Worm (Caenorhabditis elegans) whole organism, midembryonic: Measurements from ENCODE around the gene ZK1240.2.

Experiments used
- T22C8.4 ChIP-seq: fragments of 200-800 bp; sonication (Bioruptor generic); IDR thresholded peaks from 2 replicates; pipeline ENCODE4 v1.3.6; 2022; ENCODE audit warnings: missing genetic modification characterization, missing compliant biosample characterization
- cog-1 ChIP-seq: sonication (generic microtip); optimal IDR thresholded peaks from 2 replicates; lab custom pipeline; 2016; ENCODE audit warnings: missing genetic modification characterization, missing compliant biosample characterization
- flt-1 ChIP-seq: fragments of 200-800 bp; sonication (Bioruptor generic); IDR thresholded peaks from 2 replicates; pipeline ENCODE4 v1.3.6; 2022; ENCODE audit warnings: missing genetic modification characterization, missing compliant biosample characterization
- klf-2 ChIP-seq: fragments of 200-800 bp; sonication (Bioruptor generic); conservative IDR thresholded peaks from 2 replicates; pipeline ENCODE4 v1.3.6; 2022; ENCODE audit warnings: missing genetic modification reagents, missing genetic modification characterization, missing compliant biosample characterization
- med-1 ChIP-seq: sonication (generic microtip); optimal IDR thresholded peaks from 2 replicates; lab custom pipeline; 2017; ENCODE audit warnings: missing genetic modification characterization, mild to moderate bottlenecking, missing compliant biosample characterization, antibody characterized with exemption, missing genetic modification reagents; ENCODE audit not compliant: insufficient read depth
- ref-1 ChIP-seq: fragments of 200-800 bp; sonication (Bioruptor generic); conservative IDR thresholded peaks from 2 replicates; pipeline ENCODE4 v1.3.6; 2022; ENCODE audit warnings: missing genetic modification reagents, missing genetic modification characterization, missing compliant biosample characterization
- tab-1 ChIP-seq: fragments of 200-800 bp; sonication (Bioruptor generic); IDR thresholded peaks from 2 replicates; pipeline ENCODE4 v1.3.6; 2022; ENCODE audit warnings: missing genetic modification characterization, missing compliant biosample characterization
- ztf-23 ChIP-seq: fragments of 200-800 bp; sonication (Bioruptor generic); IDR thresholded peaks from 2 replicates; pipeline ENCODE4 v1.3.6; 2022; ENCODE audit warnings: missing genetic modification reagents, missing genetic modification characterization, missing compliant biosample characterization
- ztf-29 ChIP-seq: fragments of 200-800 bp; sonication (Bioruptor generic); IDR thresholded peaks from 2 replicates; pipeline ENCODE4 v1.3.6; 2022; ENCODE audit warnings: missing genetic modification reagents, missing genetic modification characterization, missing compliant biosample characterization

ZK1240.2 gene

DNA sequence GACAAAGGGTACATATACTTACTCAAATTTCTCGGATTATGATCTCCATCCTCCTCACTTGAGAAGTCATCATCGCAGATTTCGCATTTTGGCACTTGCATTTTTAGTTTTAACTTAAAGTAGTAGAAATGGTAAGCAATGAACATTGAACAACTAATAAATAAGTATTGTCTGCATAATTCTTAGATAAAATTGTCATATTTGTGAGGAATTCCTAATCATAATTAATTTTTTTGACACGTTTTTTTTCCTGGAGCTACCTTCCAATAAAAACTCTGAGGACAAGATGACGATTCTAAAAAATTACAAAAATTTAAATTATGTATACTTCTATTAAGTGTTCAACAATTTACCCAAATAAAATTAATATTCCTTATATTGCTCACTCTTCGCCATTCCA lies 10.4 kb upstream of the ZK1240.2 start, which contains the start of the genes trim-21 and B0281.1:
Gene trim-21, minus strand, starts transcription at position 101 of the 400 bp plus-strand sequence.
Gene B0281.1, plus strand, starts transcription at position 321 of the 400 bp plus-strand sequence.
- TF ChIP-seq flt-1 (GFP tag; lab: Robert Waterston, UW) (no peak), med-1 (GFP tag; lab: Kevin White, UChicago) (no peak), ref-1 (no peak), T22C8.4 (no peak), ztf-23 (GFP tag; lab: Robert Waterston, UW) (no peak), tab-1 (GFP tag; lab: Robert Waterston, UW) (no peak), klf-2 (GFP tag; lab: Robert Waterston, UW) (no peak), cog-1 (no peak), ztf-29 (GFP tag; lab: Robert Waterston, UW) (no peak)

DNA sequence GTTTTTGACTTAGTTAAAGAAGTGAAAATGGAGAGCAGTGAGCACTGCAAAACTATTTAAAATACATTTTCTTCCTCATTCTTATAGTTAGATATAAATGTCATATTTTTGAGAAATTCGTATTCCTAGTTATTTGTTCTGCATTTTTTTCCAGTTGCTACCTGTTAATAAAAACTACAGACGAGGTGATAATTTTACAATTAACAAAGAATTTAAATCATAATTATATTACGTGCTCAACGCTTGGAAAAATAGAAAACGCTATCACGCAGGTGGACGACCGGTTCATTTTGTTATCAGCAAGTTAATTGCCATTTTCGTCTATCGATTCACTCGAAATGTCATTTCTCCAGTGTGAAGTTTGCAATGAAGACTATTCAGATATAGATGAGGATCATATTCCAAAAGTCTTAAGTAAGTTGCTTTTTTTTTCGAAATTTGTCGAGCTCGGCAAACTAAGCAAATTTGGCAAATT lies 5.3 kb upstream of the ZK1240.2 start, which contains the start of the genes ZK1240.5 and ZK1240.9:
Gene ZK1240.5, minus strand, starts transcription at position 51 of the 475 bp plus-strand sequence.
Gene ZK1240.9, plus strand, starts transcription at position 307 of the 475 bp plus-strand sequence.
- TF ChIP-seq tab-1 (GFP tag; lab: Robert Waterston, UW) (no peak), cog-1 (no peak), med-1 (GFP tag; lab: Kevin White, UChicago) (no peak)

DNA sequence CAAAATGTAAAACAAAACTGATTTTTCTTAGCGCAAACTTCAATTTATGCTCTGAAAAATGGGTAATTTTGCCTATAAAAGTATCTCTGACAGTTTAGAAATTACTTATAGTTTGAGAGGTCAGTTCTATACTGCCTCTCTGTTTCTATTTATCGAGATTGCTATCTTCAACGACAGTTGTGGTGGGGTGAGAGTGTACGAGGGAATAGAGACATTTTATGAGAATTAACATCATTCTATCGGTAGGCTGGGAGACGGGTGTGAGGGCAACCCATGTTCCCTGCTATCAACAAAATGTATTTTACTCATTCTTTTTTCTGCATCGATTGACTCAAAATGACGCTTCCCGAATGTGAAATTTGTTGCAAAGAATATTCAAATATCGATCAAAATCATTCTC lies 3.1 kb upstream of the ZK1240.2 start, which contains the start of gene ZK1240.3:
Gene ZK1240.3, plus strand, starts transcription at position 238 of the 400 bp plus-strand sequence.
- no peak for TF ChIP-seq tab-1 (GFP tag; lab: Robert Waterston, UW)
- no peak for TF ChIP-seq ztf-29 (GFP tag; lab: Robert Waterston, UW)
- no peak for TF ChIP-seq ref-1
- no peak for TF ChIP-seq ztf-23 (GFP tag; lab: Robert Waterston, UW)
- TF ChIP-seq klf-2 (GFP tag; lab: Robert Waterston, UW), result no peak
- no peak for TF ChIP-seq flt-1 (GFP tag; lab: Robert Waterston, UW)
- TF ChIP-seq T22C8.4, result no peak
- no peak for TF ChIP-seq med-1 (GFP tag; lab: Kevin White, UChicago)
- no peak for TF ChIP-seq cog-1

DNA sequence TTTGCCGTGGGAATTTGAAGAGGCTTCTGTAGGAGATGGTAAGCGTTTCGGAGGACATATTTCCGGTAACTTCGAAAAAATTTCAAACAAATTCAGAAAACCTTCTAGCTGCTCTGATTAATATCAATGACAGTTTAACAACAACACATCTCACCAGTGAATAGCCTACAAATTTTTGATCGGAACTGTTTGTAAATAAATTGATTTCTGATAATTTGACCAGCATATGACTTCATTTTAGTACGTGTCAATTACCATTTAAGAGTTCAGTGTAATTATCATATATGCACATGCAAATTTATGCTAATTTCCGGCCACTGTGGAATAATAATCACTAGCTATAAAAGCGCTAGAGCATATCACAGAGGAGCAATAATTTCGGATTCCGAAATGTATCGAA lies 1.8 kb downstream of the ZK1240.2 start, which contains the start of gene ZK1240.11:
Gene ZK1240.11, plus strand, starts transcription at position 301 of the 400 bp plus-strand sequence.
- no peak for TF ChIP-seq ztf-29 (GFP tag; lab: Robert Waterston, UW)
- no peak for TF ChIP-seq ref-1
- TF ChIP-seq flt-1 (GFP tag; lab: Robert Waterston, UW), result no peak
- TF ChIP-seq med-1 (GFP tag; lab: Kevin White, UChicago), result no peak
- no peak for TF ChIP-seq T22C8.4
- no peak for TF ChIP-seq ztf-23 (GFP tag; lab: Robert Waterston, UW)
- no peak for TF ChIP-seq tab-1 (GFP tag; lab: Robert Waterston, UW)

DNA sequence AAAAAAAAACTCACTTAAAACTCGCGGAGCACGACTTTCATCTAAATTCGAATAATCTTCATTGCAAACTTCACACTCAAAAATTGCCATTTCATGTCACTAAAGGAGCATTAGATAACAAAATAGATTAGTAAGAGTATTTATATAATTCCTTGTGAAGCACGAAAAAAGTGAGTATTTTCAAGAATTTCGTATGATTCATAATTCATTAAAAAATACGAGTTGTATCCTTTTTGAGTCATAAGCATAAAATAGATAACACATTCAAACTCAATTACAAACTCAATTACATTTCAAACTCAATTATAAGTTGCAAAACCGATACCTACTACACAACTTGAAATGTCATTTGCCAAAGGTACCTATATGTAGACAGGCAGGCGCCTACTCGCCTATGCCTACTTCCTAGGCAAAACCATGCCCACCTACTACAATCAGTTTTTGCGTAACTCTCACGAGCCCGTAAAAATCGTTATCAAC lies 5.8 kb downstream of the ZK1240.2 start, which contains the start of the genes ZK1240.8 and ZK1240.1:
Gene ZK1240.8, minus strand, starts transcription at position 101 of the 480 bp plus-strand sequence.
Gene ZK1240.1, plus strand, starts transcription at position 430 of the 480 bp plus-strand sequence.
- TF ChIP-seq tab-1 (GFP tag; lab: Robert Waterston, UW), result no peak
- no peak for TF ChIP-seq ztf-29 (GFP tag; lab: Robert Waterston, UW)
- TF ChIP-seq ztf-23 (GFP tag; lab: Robert Waterston, UW), result no peak
- no peak for TF ChIP-seq ref-1
- no peak for TF ChIP-seq flt-1 (GFP tag; lab: Robert Waterston, UW)
- no peak for TF ChIP-seq klf-2 (GFP tag; lab: Robert Waterston, UW)
- TF ChIP-seq med-1 (GFP tag; lab: Kevin White, UChicago), result no peak
- TF ChIP-seq T22C8.4, result no peak
- TF ChIP-seq cog-1, result no peak

DNA sequence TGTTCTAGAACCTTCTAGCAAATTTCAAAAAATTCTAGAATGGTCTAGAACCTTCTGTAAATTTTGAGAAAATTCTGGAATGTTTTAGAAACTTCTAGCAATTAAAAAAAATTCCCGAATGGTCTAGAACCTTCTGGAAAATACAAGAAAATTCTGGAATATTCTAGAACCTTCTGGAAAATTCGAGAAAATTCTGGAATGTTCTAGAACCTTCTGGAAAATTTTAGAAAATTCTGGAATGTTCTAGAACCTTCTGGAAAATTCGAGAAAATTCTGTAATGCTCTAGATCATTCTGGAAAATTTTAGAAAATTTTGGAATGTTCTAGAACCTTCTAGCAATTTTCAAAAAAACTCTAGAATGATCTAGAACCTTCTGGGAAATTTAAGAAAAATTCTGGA lies 7.3 kb downstream of the ZK1240.2 start:
- TF ChIP-seq flt-1 (GFP tag; lab: Robert Waterston, UW), result peak; percentile 63
- TF ChIP-seq med-1 (GFP tag; lab: Kevin White, UChicago), result no peak

DNA sequence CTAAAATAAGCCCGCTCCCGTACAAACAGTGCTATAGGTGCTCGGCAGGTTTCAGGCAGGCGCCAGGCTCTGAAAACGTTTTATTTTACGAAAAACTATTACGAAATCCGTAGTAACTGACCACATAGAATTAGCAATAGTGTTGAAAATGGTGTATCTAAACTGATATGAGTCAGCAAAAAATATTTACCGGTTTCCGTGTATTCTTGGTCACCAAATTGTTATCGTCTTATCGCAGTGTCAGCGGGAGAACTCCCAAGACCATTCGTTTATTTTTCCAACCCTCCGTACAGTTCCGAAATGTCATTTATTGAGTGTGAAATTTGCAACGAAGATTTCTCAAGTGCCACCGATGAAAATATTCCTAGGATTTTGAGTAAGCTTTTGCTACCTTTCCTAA lies 9.0 kb downstream of the ZK1240.2 start, which contains the start of gene F43C11.8:
Gene F43C11.8, plus strand, starts transcription at position 301 of the 400 bp plus-strand sequence.
- TF ChIP-seq tab-1 (GFP tag; lab: Robert Waterston, UW), result no peak
- TF ChIP-seq ztf-29 (GFP tag; lab: Robert Waterston, UW), result no peak
- no peak for TF ChIP-seq med-1 (GFP tag; lab: Kevin White, UChicago)
- no peak for TF ChIP-seq klf-2 (GFP tag; lab: Robert Waterston, UW)

DNA sequence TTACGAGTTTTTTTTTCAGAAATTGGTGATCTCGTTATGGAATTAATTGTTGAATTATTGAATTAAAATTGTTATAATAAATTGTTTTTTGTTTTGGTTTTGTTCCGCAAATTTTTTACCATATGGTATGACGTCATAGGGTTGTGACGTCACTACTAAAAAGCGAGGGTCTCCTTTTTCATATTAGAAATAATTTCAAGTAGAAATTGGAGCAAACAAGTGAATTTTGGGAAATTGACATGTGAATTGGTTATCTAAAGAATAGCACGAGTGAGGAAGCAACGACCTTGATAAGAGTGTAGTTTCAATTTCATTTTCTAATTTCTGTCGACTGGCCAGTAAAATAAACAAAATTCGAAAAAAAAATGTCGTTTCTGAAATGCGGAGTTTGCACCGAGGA lies 12.4 kb downstream of the ZK1240.2 start, which contains the start of gene F43C11.7:
Gene F43C11.7, plus strand, starts transcription at position 326 of the 400 bp plus-strand sequence.
- TF ChIP-seq cog-1 (no peak), ztf-29 (GFP tag; lab: Robert Waterston, UW) (no peak), tab-1 (GFP tag; lab: Robert Waterston, UW) (no peak), flt-1 (GFP tag; lab: Robert Waterston, UW) (no peak)

DNA sequence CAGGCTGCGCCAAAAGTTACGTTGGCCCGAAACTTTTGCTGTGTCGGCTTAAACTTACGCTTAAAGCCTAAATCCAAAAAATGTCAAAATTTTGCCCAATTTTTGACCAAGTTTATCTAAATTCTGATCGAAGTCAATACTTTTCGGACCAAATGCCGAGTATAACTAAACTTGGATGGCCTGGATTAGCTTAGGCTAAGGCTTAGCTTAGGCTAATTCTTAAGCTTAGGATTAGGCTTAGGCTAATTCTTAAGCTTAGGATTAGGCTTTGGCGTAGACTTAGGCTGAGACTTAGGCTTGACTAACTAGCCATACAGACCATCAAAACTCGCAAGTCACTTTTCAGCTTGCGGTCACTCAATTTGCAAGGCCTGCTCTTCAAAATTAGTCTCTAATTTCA lies 13.0 kb downstream of the ZK1240.2 start:
- TF ChIP-seq klf-2 (GFP tag; lab: Robert Waterston, UW) (no peak), ztf-23 (GFP tag; lab: Robert Waterston, UW) (no peak), flt-1 (GFP tag; lab: Robert Waterston, UW) (no peak), T22C8.4 (no peak), cog-1 (no peak), tab-1 (GFP tag; lab: Robert Waterston, UW) (no peak), ref-1 (no peak), med-1 (GFP tag; lab: Kevin White, UChicago) (no peak), ztf-29 (GFP tag; lab: Robert Waterston, UW) (no peak)

DNA sequence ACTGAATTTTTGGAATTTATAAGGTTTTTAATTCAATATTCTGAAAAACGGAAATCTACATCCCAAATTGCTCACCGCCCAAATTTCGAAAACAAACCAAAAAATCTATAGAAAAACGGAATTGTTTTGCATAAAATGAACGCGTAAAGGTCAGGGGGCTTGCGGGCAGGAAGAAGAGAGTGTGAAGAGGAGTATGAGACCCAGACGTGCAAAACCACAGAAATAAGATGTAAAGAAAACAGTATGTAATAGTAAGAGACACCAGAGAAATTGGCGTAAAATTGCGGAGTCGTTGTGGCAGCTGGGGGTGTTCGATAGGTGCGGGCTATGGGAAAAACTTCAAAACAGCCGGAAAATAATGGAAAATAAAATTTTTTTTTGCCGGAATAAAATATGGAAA lies 17.8 kb downstream of the ZK1240.2 start:
- no peak for TF ChIP-seq cog-1
- TF ChIP-seq ref-1, result no peak
- TF ChIP-seq tab-1 (GFP tag; lab: Robert Waterston, UW), result no peak
- no peak for TF ChIP-seq flt-1 (GFP tag; lab: Robert Waterston, UW)
- no peak for TF ChIP-seq klf-2 (GFP tag; lab: Robert Waterston, UW)
- TF ChIP-seq T22C8.4, result no peak
- no peak for TF ChIP-seq ztf-23 (GFP tag; lab: Robert Waterston, UW)
- no peak for TF ChIP-seq med-1 (GFP tag; lab: Kevin White, UChicago)
- TF ChIP-seq ztf-29 (GFP tag; lab: Robert Waterston, UW), result no peak
